Fruit fly (Drosophila melanogaster) whole organism, pupa: ENCODE results near the gene fry.

Source experiments
- CG12605 ChIP-seq: fragments of 200-800 bp; sonication (Bioruptor generic); IDR thresholded peaks from 2 replicates; pipeline ENCODE4 v1.3.6; 2022; ENCODE audit warnings: missing biosample characterization, missing genetic modification characterization
- CG13204 ChIP-seq: fragments of 200-800 bp; sonication (Bioruptor generic); optimal IDR thresholded peaks from 2 replicates; lab custom pipeline; 2018; ENCODE audit warnings: missing biosample characterization, mild to moderate bottlenecking, missing genetic modification characterization, moderate library complexity
- CG15710 ChIP-seq: fragments of 200-800 bp; sonication (Bioruptor generic); optimal IDR thresholded peaks from 2 replicates; lab custom pipeline; 2018; ENCODE audit warnings: missing biosample characterization, mild to moderate bottlenecking, missing genetic modification characterization, moderate library complexity
- CG32121 ChIP-seq: fragments of 200-800 bp; sonication (Bioruptor generic); IDR thresholded peaks from 2 replicates; pipeline ENCODE4 v1.3.6; 2022; ENCODE audit warnings: missing biosample characterization, missing genetic modification characterization
- CG4496 ChIP-seq: fragments of 200-800 bp; sonication (Bioruptor generic); IDR thresholded peaks from 3 replicates; pipeline ENCODE4 v1.3.6; 2022; ENCODE audit warnings: missing biosample characterization, missing genetic modification characterization
- EcR ChIP-seq: fragments of 200-800 bp; sonication (Bioruptor generic); optimal IDR thresholded peaks from 3 replicates; lab custom pipeline; 2019; ENCODE audit warnings: missing biosample characterization, missing genetic modification characterization, mild to moderate bottlenecking, moderate library complexity, missing genetic modification reagents
- Ets98B ChIP-seq: fragments of 200-800 bp; sonication (Bioruptor generic); IDR thresholded peaks from 2 replicates; pipeline ENCODE4 v1.3.6; 2022; ENCODE audit warnings: missing biosample characterization, missing genetic modification characterization
- Pif1A ChIP-seq: fragments of 200-800 bp; sonication (Bioruptor generic); optimal IDR thresholded peaks from 3 replicates; lab custom pipeline; 2016; ENCODE audit warnings: missing biosample characterization, missing genetic modification characterization
- Pif1B ChIP-seq: fragments of 200-800 bp; sonication (Bioruptor generic); optimal IDR thresholded peaks from 3 replicates; lab custom pipeline; 2016; ENCODE audit warnings: missing biosample characterization, missing genetic modification characterization
- gl ChIP-seq: fragments of 200-800 bp; sonication (Bioruptor generic); optimal IDR thresholded peaks from 2 replicates; lab custom pipeline; 2018; ENCODE audit warnings: missing biosample characterization, mild to moderate bottlenecking, missing genetic modification characterization

- TF ChIP-seq Ets98B (GFP tag; lab: Robert Waterston, UW) = no peak
- TF ChIP-seq CG12605 = no peak
- no peak for TF ChIP-seq EcR (GFP tag; lab: Kevin White, UChicago)
- no peak for TF ChIP-seq gl (tag; lab: Kevin White, UChicago)
- no peak for TF ChIP-seq CG4496 (GFP tag; lab: Robert Waterston, UW)
- no peak for TF ChIP-seq CG15710 (tag; lab: Kevin White, UChicago)
- no peak for TF ChIP-seq Pif1A
- no peak for TF ChIP-seq Pif1B (GFP tag; lab: Kevin White, UChicago)
- TF ChIP-seq CG13204 (GFP tag; lab: Kevin White, UChicago) = no peak
- TF ChIP-seq CG32121 (GFP tag; lab: Robert Waterston, UW) = no peak
These were observed 16.3 kb upstream of the fry start for dm6 chr3L:9695242-9695641.
